Fruit fly (Drosophila melanogaster): Measurements from ENCODE around the gene CG7227.

DNA sequence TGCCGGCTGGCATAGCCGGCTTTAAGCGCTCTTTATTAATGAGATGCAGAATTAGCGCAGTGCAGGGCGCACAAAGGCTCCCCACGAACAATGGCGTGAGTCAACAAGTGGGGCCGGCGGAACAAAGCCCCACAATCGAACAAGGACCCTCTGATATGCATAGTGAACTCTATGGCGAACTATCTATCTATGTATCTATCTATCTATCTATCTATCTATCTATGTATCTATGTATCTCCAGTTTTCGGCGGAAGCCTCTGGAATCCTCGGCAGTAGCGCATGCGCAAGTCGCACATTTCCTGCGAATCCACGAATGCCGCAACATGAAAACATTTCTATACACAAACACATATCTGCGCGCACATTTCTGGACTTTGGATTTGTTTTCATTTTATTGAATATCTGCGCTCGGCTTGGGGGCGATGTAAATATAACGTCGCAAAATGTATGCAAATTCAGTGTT lies 2.7 kb upstream of the CG7227 start:
- TF ChIP-seq Mnt (GFP tag; optimal IDR thresholded peaks at IDR 0.05), result peak; percentile 46
- peak; percentile 92 for TF ChIP-seq kay (GFP tag; ENCODE audit: borderline replicate concordance)
- no peak for TF ChIP-seq Clk (GFP tag; optimal IDR thresholded peaks at IDR 0.05)
- no peak for TF ChIP-seq Hr96 (GFP tag; optimal IDR thresholded peaks at IDR 0.05)
- peak; percentile 28 for TF ChIP-seq CG14711 (tag; optimal IDR thresholded peaks at IDR 0.05)
- TF ChIP-seq Crg-1 (GFP tag; optimal IDR thresholded peaks at IDR 0.05), result no peak
- no peak for TF ChIP-seq pad (GFP tag; optimal IDR thresholded peaks at IDR 0.05)
- peak; percentile 67 for TF ChIP-seq CG33017 (tag; optimal IDR thresholded peaks at IDR 0.05)
- TF ChIP-seq tj (GFP tag; optimal IDR thresholded peaks at IDR 0.05), result no peak
